Worm (Caenorhabditis elegans) whole organism, early embryonic: Measurements from ENCODE around the gene F45D11.14.

Experiments
- B0310.2 ChIP-seq: sonication (generic microtip); optimal IDR thresholded peaks from 2 replicates; lab custom pipeline; 2016; ENCODE audit warnings: mild to moderate bottlenecking, missing genetic modification characterization, missing compliant biosample characterization
- ama-1 ChIP-seq: fragments of 150-350 bp; optimal IDR thresholded peaks from 2 replicates; lab custom pipeline; 2014
- flt-1 ChIP-seq: fragments of 200-800 bp; sonication (Bioruptor generic); IDR thresholded peaks from 2 replicates; pipeline ENCODE4 v1.3.6; 2022; ENCODE audit warnings: missing genetic modification characterization, missing compliant biosample characterization
- hmbx-1 ChIP-seq: sonication (generic microtip); optimal IDR thresholded peaks from 2 replicates; lab custom pipeline; 2016; ENCODE audit warnings: mild to moderate bottlenecking, missing genetic modification characterization, missing compliant biosample characterization
- pes-1 ChIP-seq: fragments of 200-800 bp; sonication (Bioruptor generic); IDR thresholded peaks from 2 replicates; pipeline ENCODE4 v1.3.6; 2022; ENCODE audit warnings: missing genetic modification reagents, missing genetic modification characterization, missing compliant biosample characterization
- scrt-1 ChIP-seq: fragments of 200-800 bp; sonication (Bioruptor generic); IDR thresholded peaks from 2 replicates; pipeline ENCODE4 v1.3.6; 2022; ENCODE audit warnings: missing genetic modification characterization, missing compliant biosample characterization
- tbx-11 ChIP-seq: fragments of 200-800 bp; sonication (Bioruptor generic); IDR thresholded peaks from 2 replicates; pipeline ENCODE4 v1.3.6; 2022; ENCODE audit warnings: missing genetic modification characterization, missing compliant biosample characterization

ce11 chrII:988437-988836 is 17.8 kb downstream of the F45D11.14 start, which contains the start of gene fbxc-39:
- no peak for TF ChIP-seq pes-1
- TF ChIP-seq flt-1 (GFP tag; lab: Robert Waterston, UW), result no peak
- TF ChIP-seq scrt-1 (GFP tag; lab: Robert Waterston, UW), result no peak
- TF ChIP-seq B0310.2 (tag; lab: Kevin White, UChicago), result no peak
- TF ChIP-seq tbx-11 (GFP tag; lab: Robert Waterston, UW), result no peak
- no peak for TF ChIP-seq ama-1 (lab: Kevin White, UChicago)
- no peak for TF ChIP-seq hmbx-1 (tag; lab: Kevin White, UChicago)
